Fruit fly (Drosophila melanogaster): ENCODE data around the gene CG13992.

Gene CG13992

DNA sequence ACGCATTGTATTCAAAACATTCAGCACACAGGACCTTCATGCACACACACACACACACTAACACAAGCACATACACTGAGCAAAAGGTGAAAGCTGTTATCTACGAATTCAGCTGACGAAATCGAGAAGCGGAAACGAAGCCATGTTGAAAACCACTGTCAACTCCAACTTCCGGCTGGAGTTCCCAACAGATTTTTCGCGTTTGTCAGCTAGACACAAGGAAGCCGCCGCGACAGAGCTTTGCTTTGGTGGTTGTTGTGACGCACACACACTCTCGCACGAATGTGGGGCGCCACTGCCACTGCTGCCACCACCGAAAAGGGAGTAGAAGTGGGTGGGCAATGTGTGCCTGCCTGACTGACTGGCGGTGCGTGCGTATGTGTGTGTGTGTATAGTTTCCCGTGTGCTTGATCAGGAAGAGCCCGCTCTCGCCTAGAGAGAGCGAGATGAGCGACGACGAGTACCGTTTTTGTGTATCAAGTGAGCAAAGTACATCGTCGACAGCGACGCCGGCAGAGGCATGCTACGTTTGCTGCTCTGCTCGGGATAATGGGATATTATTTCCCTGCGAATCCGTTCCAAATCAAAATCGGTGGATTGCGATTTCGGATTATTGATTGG lies 30.2 kb upstream of the CG13992 start (continued):
- TF ChIP-seq CG8388 (GFP tag; optimal IDR thresholded peaks at IDR 0.05) (peak; percentile 57), CG10147 (GFP tag; optimal IDR thresholded peaks at IDR 0.05) (peak; percentile 29), Nf-YC (tag; optimal IDR thresholded peaks at IDR 0.05) (peak; percentile 67), gce (GFP tag; IDR thresholded peaks at IDR 0.05) (peak; percentile 37; the same call in 1 of the 3 replicates), CG34376 (GFP tag; optimal IDR thresholded peaks at IDR 0.05) (peak; percentile 82), CG2116 (GFP tag; optimal IDR thresholded peaks at IDR 0.05) (peak; percentile 12), slbo (GFP tag; IDR thresholded peaks at IDR 0.05) (no peak), Jarid2 (GFP tag; optimal IDR thresholded peaks at IDR 0.05) (peak; percentile 60), PHDP (tag; optimal IDR thresholded peaks at IDR 0.05) (peak; percentile 47), CG3163 (GFP tag; optimal IDR thresholded peaks at IDR 0.05) (peak; percentile 21), inv (GFP tag; IDR thresholded peaks at IDR 0.05; ENCODE audit: partially characterized antibody) (no peak), sens (GFP tag) (peak; percentile 81), CG8924 (tag; optimal IDR thresholded peaks at IDR 0.05) (peak; percentile 43), CG17186 (GFP tag; optimal IDR thresholded peaks at IDR 0.05) (no peak), Hey (tag; optimal IDR thresholded peaks at IDR 0.05) (peak; percentile 58), btn (GFP tag; optimal IDR thresholded peaks at IDR 0.05) (peak; percentile 15), CG32532 (GFP tag; IDR thresholded peaks at IDR 0.05) (0 out of 2 replicates have a peak, but pooled peaks have one; percentile 12), CG12219 (GFP tag; optimal IDR thresholded peaks at IDR 0.05) (peak; percentile 73), CG13775 (GFP tag; optimal IDR thresholded peaks at IDR 0.05) (peak; percentile 20), sr (GFP tag; IDR thresholded peaks at IDR 0.05) (0 out of 3 replicates have a peak, but pooled peaks have one; percentile 4), fd96Cb (tag; optimal IDR thresholded peaks at IDR 0.05) (peak; percentile 10), otp (GFP tag; IDR thresholded peaks at IDR 0.05) (peak; percentile 37; the same call in 1 of the 3 replicates), CG33557 (GFP tag; optimal IDR thresholded peaks at IDR 0.05) (peak; percentile 66), Mad (GFP tag; optimal IDR thresholded peaks at IDR 0.05) (no peak), chn (GFP tag; optimal IDR thresholded peaks at IDR 0.05) (no peak), CG6683 (GFP tag; optimal IDR thresholded peaks at IDR 0.05) (peak; percentile 41), Dip3 (GFP tag; optimal IDR thresholded peaks at IDR 0.05) (peak; percentile 14), Aef1 (GFP tag; IDR thresholded peaks at IDR 0.05) (no peak), CG1792 (GFP tag; optimal IDR thresholded peaks at IDR 0.05) (peak; percentile 16), gem (tag; optimal IDR thresholded peaks at IDR 0.05) (no peak), sug (tag; optimal IDR thresholded peaks at IDR 0.05) (no peak), CG11247 (GFP tag; IDR thresholded peaks at IDR 0.05) (no peak), sqz (GFP tag; optimal IDR thresholded peaks at IDR 0.05) (peak; percentile 45), CG8359 (GFP tag; optimal IDR thresholded peaks at IDR 0.05; ENCODE audit: borderline replicate concordance) (peak; percentile 73), CG10654 (GFP tag; optimal IDR thresholded peaks at IDR 0.05) (no peak), bcd (GFP tag; optimal IDR thresholded peaks at IDR 0.05) (peak; percentile 43), CoRest (tag; optimal IDR thresholded peaks at IDR 0.05) (peak; percentile 39), gsb (GFP tag; IDR thresholded peaks at IDR 0.05) (peak; percentile 34; the same call in 1 of the 2 replicates), CG14965 (GFP tag; optimal IDR thresholded peaks at IDR 0.05; ENCODE audit: borderline replicate concordance) (no peak), CG10267 (tag; optimal IDR thresholded peaks at IDR 0.05) (peak; percentile 39), CG8290 (GFP tag; optimal IDR thresholded peaks at IDR 0.05) (peak; percentile 37), CG8290 (tag; optimal IDR thresholded peaks at IDR 0.05) (peak in 1 of 2 experiments; percentile 37), slp2 (GFP tag; optimal IDR thresholded peaks at IDR 0.05) (peak; percentile 0), Eip74EF (GFP tag; optimal IDR thresholded peaks at IDR 0.05) (peak in 1 of 2 experiments; percentile 51), CG17385 (GFP tag; optimal IDR thresholded peaks at IDR 0.05) (peak; percentile 64), CG17802 (tag; optimal IDR thresholded peaks at IDR 0.05) (no peak), dan (GFP tag; IDR thresholded peaks at IDR 0.05) (no peak), NfI (GFP tag; optimal IDR thresholded peaks at IDR 0.05) (peak; percentile 53), CG43689 (GFP tag; IDR thresholded peaks at IDR 0.05) (no peak)
